Worm (Caenorhabditis elegans) whole organism, L4 larva: ENCODE data around the gene cyp-14A4.

Experiments used
- D1046.2 ChIP-seq: fragments of 200-800 bp; sonication (Bioruptor generic); IDR thresholded peaks from 2 replicates; pipeline ENCODE4 v1.3.6; 2022; ENCODE audit warnings: missing genetic modification characterization, missing compliant biosample characterization
- F44E2.7 ChIP-seq: fragments of 200-800 bp; sonication (Bioruptor generic); IDR thresholded peaks from 2 replicates; pipeline ENCODE4 v2.1.2; 2022; ENCODE audit warnings: missing genetic modification characterization, missing compliant biosample characterization
- T20F7.1 ChIP-seq: fragments of 200-800 bp; sonication (Bioruptor generic); optimal IDR thresholded peaks from 2 replicates; lab custom pipeline; 2018; ENCODE audit warnings: mild to moderate bottlenecking, missing genetic modification characterization, missing compliant biosample characterization
- T26A8.4 ChIP-seq: fragments of 200-800 bp; sonication (Bioruptor generic); IDR thresholded peaks from 2 replicates; pipeline ENCODE4 v1.3.6; 2022; ENCODE audit warnings: missing genetic modification characterization, missing compliant biosample characterization
- Y105C5A.15 ChIP-seq: fragments of 200-800 bp; sonication (Bioruptor generic); IDR thresholded peaks from 2 replicates; pipeline ENCODE4 v1.3.6; 2022; ENCODE audit warnings: missing genetic modification characterization, missing compliant biosample characterization
- ZK337.2 ChIP-seq: fragments of 200-800 bp; sonication (Bioruptor generic); IDR thresholded peaks from 2 replicates; pipeline ENCODE4 v1.3.6; 2022; ENCODE audit warnings: missing genetic modification reagents, missing genetic modification characterization, missing compliant biosample characterization
- aly-2 ChIP-seq: sonication (generic microtip); optimal IDR thresholded peaks from 2 replicates; lab custom pipeline; 2018; ENCODE audit warnings: missing biosample characterization, missing genetic modification characterization
- attf-4 ChIP-seq: sonication (generic microtip); optimal IDR thresholded peaks from 3 replicates; lab custom pipeline; 2017; ENCODE audit warnings: missing biosample characterization, missing genetic modification characterization
- ceh-20 ChIP-seq: fragments of 200-800 bp; sonication (Bioruptor generic); IDR thresholded peaks from 2 replicates; pipeline ENCODE4 v1.3.6; 2022; ENCODE audit warnings: missing genetic modification reagents, missing genetic modification characterization, missing compliant biosample characterization
- ceh-28 ChIP-seq: fragments of 150-350 bp; optimal IDR thresholded peaks from 2 replicates; lab custom pipeline; 2014; ENCODE audit warnings: missing biosample characterization, missing genetic modification reagents, missing genetic modification characterization
- ceh-32 ChIP-seq: sonication (generic microtip); optimal IDR thresholded peaks from 2 replicates; lab custom pipeline; 2016; ENCODE audit warnings: mild to moderate bottlenecking, missing genetic modification characterization, missing compliant biosample characterization; ENCODE audit not compliant: poor library complexity
- ceh-62 ChIP-seq: sonication (generic microtip); optimal IDR thresholded peaks from 2 replicates; lab custom pipeline; 2017; ENCODE audit warnings: missing biosample characterization, missing genetic modification characterization
- cey-2 ChIP-seq: sonication (generic microtip); optimal IDR thresholded peaks from 3 replicates; lab custom pipeline; 2017; ENCODE audit warnings: missing genetic modification characterization, mild to moderate bottlenecking, missing compliant biosample characterization, antibody characterized with exemption, borderline replicate concordance; ENCODE audit not compliant: insufficient read depth
- ctbp-1 ChIP-seq: fragments of 200-800 bp; sonication (Bioruptor generic); IDR thresholded peaks from 2 replicates; pipeline ENCODE4 v1.3.6; 2022; ENCODE audit warnings: missing genetic modification reagents, missing genetic modification characterization, missing compliant biosample characterization
- daf-12 ChIP-seq: fragments of 150-350 bp; optimal IDR thresholded peaks from 2 replicates; lab custom pipeline; 2014; ENCODE audit warnings: missing biosample characterization, missing genetic modification reagents, missing genetic modification characterization
- daf-16 ChIP-seq, 3 experiments: sonication (generic microtip); optimal IDR thresholded peaks; 2 replicates each; lab custom pipeline; 2016 to 2017; ENCODE audit warnings: missing genetic modification characterization in 3 of 3, missing genetic modification reagents in 3 of 3, mild to moderate bottlenecking in 2 of 3, missing compliant biosample characterization in 2 of 3, missing biosample characterization in 1 of 3, moderate library complexity in 1 of 3
- dve-1 ChIP-seq: sonication (generic microtip); optimal IDR thresholded peaks from 2 replicates; lab custom pipeline; 2017; ENCODE audit warnings: antibody characterized with exemption, mild to moderate bottlenecking, missing genetic modification characterization, missing compliant biosample characterization; ENCODE audit not compliant: insufficient read depth
- egl-27 ChIP-seq: sonication (generic microtip); optimal IDR thresholded peaks from 3 replicates; lab custom pipeline; 2017; ENCODE audit warnings: missing biosample characterization, missing genetic modification reagents, missing genetic modification characterization
- fos-1 ChIP-seq: fragments of 150-350 bp; optimal IDR thresholded peaks from 2 replicates; lab custom pipeline; 2014; ENCODE audit warnings: missing biosample characterization, missing genetic modification characterization
- hif-1 ChIP-seq, 2 experiments: sonication (generic microtip); optimal IDR thresholded peaks; 2 replicates each; lab custom pipeline; 2016 to 2017; ENCODE audit warnings: missing compliant biosample characterization in 2 of 2, missing genetic modification characterization in 2 of 2, missing genetic modification reagents in 2 of 2, missing genotype in 2 of 2, mild to moderate bottlenecking in 1 of 2
- lim-7 ChIP-seq: fragments of 200-800 bp; sonication (Bioruptor generic); IDR thresholded peaks from 2 replicates; pipeline ENCODE4 v1.3.6; 2022; ENCODE audit warnings: missing genetic modification characterization, missing compliant biosample characterization
- lin-15B ChIP-seq: fragments of 150-350 bp; sonication (generic microtip); optimal IDR thresholded peaks from 3 replicates; lab custom pipeline; 2014; ENCODE audit warnings: missing biosample characterization, missing genetic modification characterization
- lin-29 ChIP-seq: fragments of 200-800 bp; sonication (Bioruptor generic); IDR thresholded peaks from 2 replicates; pipeline ENCODE4 v1.3.6; 2022; ENCODE audit warnings: missing genetic modification reagents, missing genetic modification characterization, missing compliant biosample characterization
- lsy-2 ChIP-seq, 2 experiments: fragments of 150-350 bp in 1 of 2; sonication (generic microtip) in 1 of 2; optimal IDR thresholded peaks; 2 replicates each; lab custom pipeline; 2014 to 2017; ENCODE audit warnings: missing biosample characterization in 2 of 2, missing genetic modification characterization in 2 of 2
- mdt-29 ChIP-seq: fragments of 200-800 bp; sonication (Bioruptor generic); IDR thresholded peaks from 2 replicates; pipeline ENCODE4 v1.3.6; 2022; ENCODE audit warnings: missing genetic modification reagents, missing genetic modification characterization, missing compliant biosample characterization
- mep-1 ChIP-seq: fragments of 150-350 bp; sonication (generic microtip); optimal IDR thresholded peaks from 3 replicates; lab custom pipeline; 2014; ENCODE audit warnings: missing biosample characterization, missing genetic modification characterization
- mxl-2 ChIP-seq: fragments of 200-800 bp; sonication (Bioruptor generic); conservative IDR thresholded peaks from 2 replicates; pipeline ENCODE4 v1.3.6; 2022; ENCODE audit warnings: missing genetic modification reagents, missing genetic modification characterization, missing compliant biosample characterization
- mxl-3 ChIP-seq: fragments of 200-800 bp; sonication (Bioruptor generic); optimal IDR thresholded peaks from 2 replicates; lab custom pipeline; 2018; ENCODE audit warnings: mild to moderate bottlenecking, missing genetic modification characterization, missing compliant biosample characterization
- nhr-10 ChIP-seq: fragments of 150-350 bp; optimal IDR thresholded peaks from 2 replicates; lab custom pipeline; 2014; ENCODE audit warnings: missing biosample characterization, missing genetic modification characterization
- nhr-102 ChIP-seq: sonication (generic microtip); optimal IDR thresholded peaks from 2 replicates; lab custom pipeline; 2016; ENCODE audit warnings: mild to moderate bottlenecking, missing genetic modification characterization, moderate library complexity, missing compliant biosample characterization
- nhr-11 ChIP-seq: fragments of 150-350 bp; optimal IDR thresholded peaks from 2 replicates; lab custom pipeline; 2014; ENCODE audit warnings: missing biosample characterization, missing genetic modification characterization
- nhr-25 ChIP-seq: sonication (generic microtip); optimal IDR thresholded peaks from 2 replicates; lab custom pipeline; 2017; ENCODE audit warnings: missing genetic modification characterization, mild to moderate bottlenecking, missing compliant biosample characterization, antibody characterized with exemption, moderate library complexity, borderline replicate concordance; ENCODE audit not compliant: insufficient read depth
- nhr-28 ChIP-seq: fragments of 150-350 bp; optimal IDR thresholded peaks from 2 replicates; lab custom pipeline; 2014; ENCODE audit warnings: missing biosample characterization, missing genetic modification characterization
- nhr-41 ChIP-seq: fragments of 200-800 bp; sonication (Bioruptor generic); IDR thresholded peaks from 2 replicates; pipeline ENCODE4 v1.3.6; 2022; ENCODE audit warnings: missing genetic modification reagents, missing genetic modification characterization, missing compliant biosample characterization
- nhr-48 ChIP-seq: sonication (generic microtip); optimal IDR thresholded peaks from 2 replicates; lab custom pipeline; 2016; ENCODE audit warnings: mild to moderate bottlenecking, missing genetic modification characterization, missing compliant biosample characterization
- nhr-6 ChIP-seq: fragments of 150-350 bp; optimal IDR thresholded peaks from 2 replicates; lab custom pipeline; 2014; ENCODE audit warnings: missing biosample characterization, missing genetic modification characterization
- nhr-77 ChIP-seq: fragments of 150-350 bp; optimal IDR thresholded peaks from 2 replicates; lab custom pipeline; 2014; ENCODE audit warnings: missing biosample characterization, missing genetic modification characterization
- rbr-2 ChIP-seq: sonication (generic microtip); optimal IDR thresholded peaks from 2 replicates; lab custom pipeline; 2016; ENCODE audit warnings: missing genotype, missing genetic modification characterization, missing compliant biosample characterization
- saeg-2 ChIP-seq: fragments of 200-800 bp; sonication (Bioruptor generic); IDR thresholded peaks from 2 replicates; pipeline ENCODE4 v1.3.6; 2022; ENCODE audit warnings: missing genetic modification reagents, missing genetic modification characterization, missing compliant biosample characterization
- sdz-12 ChIP-seq: fragments of 200-800 bp; sonication (Bioruptor generic); optimal IDR thresholded peaks from 2 replicates; lab custom pipeline; 2018; ENCODE audit warnings: mild to moderate bottlenecking, missing genetic modification characterization, missing compliant biosample characterization
- set-16 ChIP-seq: fragments of 200-800 bp; sonication (Bioruptor generic); IDR thresholded peaks from 2 replicates; pipeline ENCODE4 v1.3.6; 2022; ENCODE audit warnings: missing genetic modification reagents, missing genetic modification characterization, missing compliant biosample characterization
- skn-1 ChIP-seq: fragments of 150-350 bp; optimal IDR thresholded peaks from 2 replicates; lab custom pipeline; 2014; ENCODE audit warnings: missing biosample characterization, missing genetic modification characterization
- snpc-1.2 ChIP-seq: fragments of 200-800 bp; sonication (Bioruptor generic); IDR thresholded peaks from 2 replicates; pipeline ENCODE4 v1.3.6; 2022; ENCODE audit warnings: missing genetic modification reagents, missing genetic modification characterization, missing compliant biosample characterization
- snpc-4 ChIP-seq: fragments of 150-350 bp; optimal IDR thresholded peaks from 2 replicates; lab custom pipeline; 2014; ENCODE audit warnings: missing biosample characterization, missing genetic modification characterization
- spr-1 ChIP-seq: sonication (generic microtip); optimal IDR thresholded peaks from 2 replicates; lab custom pipeline; 2016; ENCODE audit warnings: mild to moderate bottlenecking, missing genetic modification characterization, missing compliant biosample characterization
- tag-97 ChIP-seq: fragments of 200-800 bp; sonication (Bioruptor generic); IDR thresholded peaks from 2 replicates; pipeline ENCODE4 v1.3.6; 2022; ENCODE audit warnings: missing genetic modification characterization, missing compliant biosample characterization
- unc-62 ChIP-seq, 3 experiments: fragments of 150-350 bp in 1 of 3; sonication (generic microtip); optimal IDR thresholded peaks in 2 of 3; peaks in 1 of 3; 1 replicate in 1 of 3; 2 replicates in 2 of 3; lab custom pipeline; 2014 to 2017; ENCODE audit warnings: missing biosample characterization in 3 of 3, missing genetic modification characterization in 3 of 3, missing genetic modification reagents in 3 of 3, missing genotype in 1 of 3
- zfp-3 ChIP-seq: fragments of 200-800 bp; sonication (Bioruptor generic); conservative IDR thresholded peaks from 2 replicates; pipeline ENCODE4 v1.3.6; 2022; ENCODE audit warnings: missing genetic modification reagents, missing genetic modification characterization, missing compliant biosample characterization
- zip-11 ChIP-seq: fragments of 200-800 bp; sonication (Bioruptor generic); IDR thresholded peaks from 2 replicates; pipeline ENCODE4 v1.3.6; 2022; ENCODE audit warnings: missing genetic modification characterization, missing compliant biosample characterization
- ztf-11 ChIP-seq: fragments of 150-350 bp; optimal IDR thresholded peaks from 2 replicates; lab custom pipeline; 2014; ENCODE audit warnings: missing biosample characterization, missing genetic modification characterization
- ztf-7 ChIP-seq: fragments of 150-350 bp; optimal IDR thresholded peaks from 2 replicates; lab custom pipeline; 2014; ENCODE audit warnings: missing biosample characterization, missing genetic modification characterization

The cyp-14A4 gene

DNA sequence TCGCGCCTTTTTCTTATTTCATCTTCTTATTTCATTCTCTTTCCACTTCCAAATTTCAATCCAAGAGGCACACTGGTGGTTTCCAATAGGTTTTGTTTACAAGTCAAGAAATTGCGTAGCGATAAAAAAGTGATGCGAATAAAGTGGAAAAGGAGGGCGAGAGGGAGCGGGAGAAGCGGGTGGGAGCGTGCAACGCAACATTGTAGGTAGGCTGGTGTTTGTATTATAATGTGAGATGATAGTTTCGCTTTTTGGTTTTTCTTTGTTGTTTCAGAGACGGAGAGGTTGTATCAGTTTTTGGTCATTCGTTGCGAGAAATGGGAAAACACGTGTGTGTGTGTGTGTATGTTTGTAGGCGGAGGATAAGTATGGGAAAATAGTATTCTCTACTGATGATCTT is 33.8 kb downstream of the cyp-14A4 start (continued):
- peak in 1 of 2 experiments; percentile 68 for TF ChIP-seq daf-16 (GFP tag; optimal IDR thresholded peaks at IDR 0.05; lab: Kevin White, UChicago)
- TF ChIP-seq daf-16 (tag; optimal IDR thresholded peaks at IDR 0.05; lab: Kevin White, UChicago), result peak; percentile 95
- TF ChIP-seq nhr-102 (tag; lab: Kevin White, UChicago), result peak; percentile 28
- no peak for TF ChIP-seq lin-15B (tag; lab: Kevin White, UChicago)
- no peak for TF ChIP-seq D1046.2 (GFP tag; lab: Robert Waterston, UW)
- TF ChIP-seq nhr-25 (tag; lab: Kevin White, UChicago), result peak; percentile 53
- no peak for TF ChIP-seq rbr-2
- peak; percentile 86 for TF ChIP-seq nhr-10
- TF ChIP-seq ceh-62, result no peak
- TF ChIP-seq egl-27 (tag; lab: Kevin White, UChicago), result no peak
- no peak for TF ChIP-seq nhr-41 (GFP tag; lab: Robert Waterston, UW)
- no peak for TF ChIP-seq mxl-2 (GFP tag; lab: Robert Waterston, UW)
- no peak for TF ChIP-seq attf-4
- no peak for TF ChIP-seq ceh-32 (tag; lab: Kevin White, UChicago)
- peak in 1 of 2 experiments; percentile 41 for TF ChIP-seq hif-1 (tag; optimal IDR thresholded peaks at IDR 0.05; lab: Kevin White, UChicago)
- no peak for TF ChIP-seq ceh-28 (tag; lab: Kevin White, UChicago)
- TF ChIP-seq lsy-2 (tag; optimal IDR thresholded peaks at IDR 0.05; lab: Kevin White, UChicago), result peak in 1 of 2 experiments; percentile 48
- TF ChIP-seq tag-97 (GFP tag; lab: Robert Waterston, UW), result no peak
- no peak for TF ChIP-seq ceh-20 (GFP tag; lab: Robert Waterston, UW)
- no peak for TF ChIP-seq fos-1 (tag; lab: Kevin White, UChicago)
- TF ChIP-seq nhr-77 (tag; lab: Kevin White, UChicago), result peak; percentile 78
- TF ChIP-seq ztf-11, result no peak
- TF ChIP-seq set-16 (GFP tag; lab: Robert Waterston, UW), result no peak
- no peak for TF ChIP-seq daf-12 (tag; lab: Kevin White, UChicago)
- TF ChIP-seq snpc-4, result no peak
- TF ChIP-seq zip-11 (GFP tag; lab: Robert Waterston, UW), result no peak
- TF ChIP-seq ctbp-1 (GFP tag; lab: Robert Waterston, UW), result no peak
- no peak for TF ChIP-seq mdt-29 (GFP tag; lab: Robert Waterston, UW)
- peak; percentile 78 for TF ChIP-seq mep-1
- TF ChIP-seq saeg-2, result no peak
- TF ChIP-seq zfp-3 (GFP tag; lab: Robert Waterston, UW), result no peak
- no peak for TF ChIP-seq aly-2 (tag; lab: Kevin White, UChicago)
- peak; percentile 6 for TF ChIP-seq nhr-6 (tag; lab: Kevin White, UChicago)
- no peak for TF ChIP-seq skn-1 (tag; lab: Kevin White, UChicago)
- no peak for TF ChIP-seq T20F7.1 (GFP tag; lab: Kevin White, UChicago)
- no peak for TF ChIP-seq lim-7
- TF ChIP-seq ZK337.2 (GFP tag; lab: Robert Waterston, UW), result no peak
- peak; percentile 39 for TF ChIP-seq nhr-48 (tag; lab: Kevin White, UChicago)
- TF ChIP-seq sdz-12 (GFP tag; lab: Kevin White, UChicago), result no peak
- TF ChIP-seq T26A8.4 (GFP tag; lab: Robert Waterston, UW), result no peak
- TF ChIP-seq snpc-1.2 (GFP tag; lab: Robert Waterston, UW), result no peak
- TF ChIP-seq lin-29, result no peak
- TF ChIP-seq mxl-3, result peak; percentile 78
- no peak for TF ChIP-seq F44E2.7 (GFP tag; lab: Robert Waterston, UW)
- TF ChIP-seq nhr-11 (tag; lab: Kevin White, UChicago), result no peak
- TF ChIP-seq dve-1 (tag; lab: Kevin White, UChicago), result peak; percentile 92
- TF ChIP-seq spr-1 (tag; lab: Kevin White, UChicago), result no peak
- TF ChIP-seq cey-2 (tag; lab: Kevin White, UChicago), result no peak
- TF ChIP-seq unc-62 (GFP tag; optimal IDR thresholded peaks at IDR 0.05 in 1 of 2; lab: Kevin White, UChicago), result peak in 1 of 2 experiments; percentile 33
- TF ChIP-seq unc-62 (tag; optimal IDR thresholded peaks at IDR 0.05; lab: Kevin White, UChicago), result no peak
- TF ChIP-seq Y105C5A.15 (GFP tag; lab: Robert Waterston, UW), result no peak
- no peak for TF ChIP-seq ztf-7 (tag; lab: Kevin White, UChicago)
- peak; percentile 95 for TF ChIP-seq nhr-28 (tag; lab: Kevin White, UChicago)
